Worm (Caenorhabditis elegans): ENCODE results near the gene C29F5.8.
A peak's percentile ranks its signal among the peaks of the same experiment; 100 is the strongest.

Gene C29F5.8

DNA sequence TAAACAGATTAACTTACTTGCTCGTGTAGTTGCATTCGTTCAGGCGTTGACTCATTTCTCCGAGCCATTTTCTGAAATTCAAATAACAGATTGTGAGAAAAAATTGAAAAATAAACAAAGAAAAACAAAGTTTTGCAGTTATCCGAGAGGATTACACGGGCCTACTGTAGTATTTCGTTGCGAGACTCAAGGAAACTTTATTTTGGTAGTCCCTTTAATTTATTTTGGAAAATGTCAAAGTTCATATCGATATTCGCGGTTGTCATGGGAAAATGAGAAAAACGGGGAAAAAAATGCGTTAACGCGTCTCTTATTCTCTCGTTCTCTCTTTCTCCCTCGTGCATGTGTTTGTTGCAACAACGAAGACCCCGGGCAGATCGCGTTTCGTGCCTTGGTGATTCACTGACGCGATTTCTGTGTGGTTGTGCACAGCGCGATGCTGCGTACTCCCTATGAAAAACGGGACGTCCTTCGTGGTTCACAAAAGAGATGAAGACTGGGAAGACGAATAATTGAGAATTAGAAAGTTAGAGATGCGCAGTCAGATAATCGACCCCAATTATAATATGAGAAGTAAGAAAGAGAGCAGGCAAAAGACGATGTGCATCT, 25.1 kb downstream of the C29F5.8 start, which contains the start of gene set-4 (continued):
- TF ChIP-seq dmd-4 (tag; optimal IDR thresholded peaks at IDR 0.05) (no peak), nhr-11 (tag; optimal IDR thresholded peaks at IDR 0.05) (no peak), lin-39 (tag; optimal IDR thresholded peaks at IDR 0.05) (no peak), peb-1 (tag; optimal IDR thresholded peaks at IDR 0.05) (no peak), nhr-21 (tag; optimal IDR thresholded peaks at IDR 0.05) (peak; percentile 87), nhr-6 (tag; optimal IDR thresholded peaks at IDR 0.05) (peak; percentile 85), ztf-4 (tag; optimal IDR thresholded peaks at IDR 0.05) (peak; percentile 90)

DNA sequence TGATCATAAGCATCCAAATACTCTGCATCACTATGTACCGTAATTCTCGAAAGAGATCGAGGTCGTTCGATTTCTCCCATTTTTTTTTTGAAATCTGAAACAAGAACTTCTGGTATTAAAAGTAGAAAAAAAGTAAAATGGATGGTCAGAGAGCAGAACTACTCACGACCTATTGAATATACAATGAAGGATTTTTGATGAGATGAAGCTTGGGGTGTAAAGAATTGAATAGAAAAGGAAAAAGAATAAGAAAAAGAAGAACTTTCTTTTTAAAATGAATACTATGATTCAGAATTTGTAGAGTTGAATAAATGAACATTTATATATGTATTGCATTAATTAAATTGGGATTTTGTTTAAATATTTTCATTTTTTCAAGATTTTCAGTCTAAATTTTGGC, 27.7 kb downstream of the C29F5.8 start, which contains the start of gene ttc-39B:
Gene ttc-39B (minus strand): TSS at position 101 of the 400 bp plus-strand sequence.
- TF ChIP-seq ceh-16 (tag; optimal IDR thresholded peaks at IDR 0.05), result no peak
- TF ChIP-seq gmeb-1 (tag; optimal IDR thresholded peaks at IDR 0.05), result no peak
- no peak for TF ChIP-seq ztf-1 (GFP tag; conservative IDR thresholded peaks at IDR 0.05)
- TF ChIP-seq sma-9 (GFP tag; optimal IDR thresholded peaks at IDR 0.05), result no peak
- no peak for TF ChIP-seq sma-9 (tag; optimal IDR thresholded peaks at IDR 0.05)
- TF ChIP-seq dmd-4 (tag; optimal IDR thresholded peaks at IDR 0.05), result no peak
- TF ChIP-seq lin-39 (tag; optimal IDR thresholded peaks at IDR 0.05), result no peak
- no peak for TF ChIP-seq unc-55 (GFP tag; optimal IDR thresholded peaks at IDR 0.05)
- TF ChIP-seq sem-4 (tag; optimal IDR thresholded peaks at IDR 0.05), result no peak
- no peak for TF ChIP-seq nhr-11 (tag; optimal IDR thresholded peaks at IDR 0.05)
- TF ChIP-seq lin-11 (tag; optimal IDR thresholded peaks at IDR 0.05), result no peak
- TF ChIP-seq nhr-21 (tag; optimal IDR thresholded peaks at IDR 0.05), result no peak
- no peak for TF ChIP-seq peb-1 (tag; optimal IDR thresholded peaks at IDR 0.05)
- TF ChIP-seq egl-27 (tag; optimal IDR thresholded peaks at IDR 0.05), result no peak
- TF ChIP-seq nhr-23 (tag; optimal IDR thresholded peaks at IDR 0.05), result no peak
- TF ChIP-seq F13H6.1 (tag; optimal IDR thresholded peaks at IDR 0.05), result no peak
- no peak for TF ChIP-seq mbf-1 (tag; optimal IDR thresholded peaks at IDR 0.05)
- no peak for TF ChIP-seq mdl-1 (tag; optimal IDR thresholded peaks at IDR 0.05)
- no peak for TF ChIP-seq lsy-2 (tag; optimal IDR thresholded peaks at IDR 0.05)
- TF ChIP-seq nhr-25 (tag; optimal IDR thresholded peaks at IDR 0.05), result no peak
- no peak for TF ChIP-seq elt-1 (tag; optimal IDR thresholded peaks at IDR 0.05)

DNA sequence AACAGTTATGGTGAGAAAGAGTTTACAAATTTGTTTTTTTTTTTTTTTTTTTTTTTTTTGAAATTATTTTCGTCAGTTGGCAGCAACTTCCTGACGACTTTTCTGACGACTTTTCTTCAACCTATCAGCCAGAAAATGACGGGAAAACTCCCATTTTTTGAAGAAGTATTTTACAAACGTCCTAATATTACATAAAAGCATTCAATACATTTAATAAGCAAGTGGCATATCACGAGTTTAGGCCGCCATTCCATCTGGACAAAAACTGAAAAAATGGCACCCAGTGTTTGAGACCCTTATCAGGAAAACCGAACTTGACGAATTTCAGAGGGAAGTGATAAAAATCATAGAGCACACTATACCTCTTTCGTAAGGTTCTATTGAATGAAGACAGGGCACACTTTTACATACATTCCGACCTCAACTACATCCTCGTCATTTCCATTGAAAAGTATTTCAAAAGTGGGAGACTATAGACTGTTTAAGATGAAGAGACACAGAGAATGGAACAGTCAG, 28.6 kb downstream of the C29F5.8 start:
- TF ChIP-seq fos-1 (tag; optimal IDR thresholded peaks at IDR 0.05) (peak; percentile 33), unc-39 (tag; optimal IDR thresholded peaks at IDR 0.05) (no peak)

DNA sequence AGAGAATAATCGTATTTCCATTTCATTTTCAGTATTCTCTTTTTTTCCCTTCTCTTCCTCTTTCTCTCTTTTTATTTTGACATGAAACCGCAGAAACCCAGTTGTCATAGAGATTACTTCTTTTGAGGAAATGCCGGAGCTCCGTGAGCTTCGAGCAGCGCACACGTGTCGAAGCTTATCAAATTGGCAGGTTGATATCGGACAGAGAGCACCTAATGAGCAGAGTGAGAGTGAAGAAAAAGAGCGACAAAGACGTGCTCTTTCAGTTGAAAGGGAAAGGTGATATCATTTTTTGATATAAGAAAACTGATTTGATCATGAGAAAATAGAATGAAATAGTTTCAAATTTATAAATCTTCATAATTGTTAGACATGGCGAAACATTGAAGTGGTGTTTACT, 29.1 kb downstream of the C29F5.8 start, which contains the start of gene C32D5.14:
Gene C32D5.14 (plus strand): TSS at position 131 of the 400 bp plus-strand sequence.
- TF ChIP-seq fos-1 (tag; optimal IDR thresholded peaks at IDR 0.05) (peak; percentile 53), nhr-25 (tag; optimal IDR thresholded peaks at IDR 0.05) (no peak), mbf-1 (tag; optimal IDR thresholded peaks at IDR 0.05) (no peak), nhr-21 (tag; optimal IDR thresholded peaks at IDR 0.05) (peak; percentile 23), nhr-77 (tag; optimal IDR thresholded peaks at IDR 0.05) (no peak), lin-11 (tag; optimal IDR thresholded peaks at IDR 0.05) (peak; percentile 20), ztf-4 (tag; optimal IDR thresholded peaks at IDR 0.05) (no peak), unc-39 (tag; optimal IDR thresholded peaks at IDR 0.05) (no peak), alr-1 (tag; optimal IDR thresholded peaks at IDR 0.05) (no peak), lin-39 (tag; optimal IDR thresholded peaks at IDR 0.05) (no peak)

DNA sequence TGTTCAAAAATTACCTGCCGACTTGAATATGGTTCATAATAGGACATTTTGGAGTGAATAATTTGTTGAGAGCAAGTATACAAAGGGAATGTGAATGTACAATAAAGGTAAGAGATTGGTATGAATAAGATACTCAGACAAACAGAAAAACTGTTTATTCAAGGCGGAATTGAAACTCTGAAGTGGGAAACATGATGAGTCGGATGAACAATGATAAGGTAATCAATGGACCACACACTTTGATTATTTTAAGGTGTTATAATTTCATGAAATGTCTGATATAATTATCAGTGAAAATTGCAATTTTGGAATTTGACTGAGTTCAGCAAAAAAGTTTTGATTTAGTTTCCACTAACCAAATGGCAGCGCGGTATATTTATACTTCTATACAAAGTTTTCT, 33.3 kb downstream of the C29F5.8 start:
- TF ChIP-seq fos-1 (tag; optimal IDR thresholded peaks at IDR 0.05) (peak; percentile 46), gmeb-1 (tag; optimal IDR thresholded peaks at IDR 0.05) (no peak)

DNA sequence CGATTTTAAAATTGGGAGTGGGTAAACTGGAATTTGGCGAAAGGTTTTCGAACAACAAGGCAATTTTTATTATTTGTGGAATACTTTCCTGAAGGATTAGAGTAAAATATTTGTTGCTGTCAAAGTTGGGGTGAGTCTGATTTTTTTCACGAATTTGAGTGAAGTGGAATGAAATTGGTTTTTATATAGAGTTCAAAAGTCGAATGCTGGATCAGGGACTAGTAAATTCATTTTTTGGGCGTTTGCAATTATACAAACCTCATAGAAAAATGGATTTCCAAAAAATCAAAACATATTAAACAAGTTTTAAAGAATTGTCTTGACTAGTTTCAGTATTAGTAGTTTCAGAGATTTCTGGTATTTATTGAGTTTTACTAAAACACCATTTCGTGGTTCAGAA, 33.7 kb downstream of the C29F5.8 start, which contains the start of gene C32D5.7:
Gene C32D5.7 (minus strand): TSS at position 101 of the 400 bp plus-strand sequence.
- TF ChIP-seq ZK546.5 (tag; optimal IDR thresholded peaks at IDR 0.05) (no peak), elt-1 (tag; optimal IDR thresholded peaks at IDR 0.05) (no peak), nhr-237 (tag; optimal IDR thresholded peaks at IDR 0.05) (no peak), lsy-2 (tag; optimal IDR thresholded peaks at IDR 0.05) (no peak), skn-1 (tag; optimal IDR thresholded peaks at IDR 0.05) (no peak), F13H6.1 (tag; optimal IDR thresholded peaks at IDR 0.05) (no peak), alr-1 (tag; optimal IDR thresholded peaks at IDR 0.05) (no peak), ama-1 (optimal IDR thresholded peaks at IDR 0.05) (no peak), unc-39 (tag; optimal IDR thresholded peaks at IDR 0.05) (no peak), blmp-1 (tag; optimal IDR thresholded peaks at IDR 0.05; ENCODE audit: insufficient read depth) (no peak), sma-9 (GFP tag; optimal IDR thresholded peaks at IDR 0.05) (no peak), sma-9 (tag; optimal IDR thresholded peaks at IDR 0.05) (no peak), nhr-77 (tag; optimal IDR thresholded peaks at IDR 0.05) (no peak)

Measured in whole organism, L2 larva.